Fruit fly (Drosophila melanogaster) whole organism, embryonic: ENCODE measurements around the gene CG9393.

Source experiments
- Atf-2 ChIP-seq: fragments of 200-800 bp; sonication (Bioruptor generic); optimal IDR thresholded peaks from 2 replicates; lab custom pipeline; 2016; ENCODE audit warnings: missing biosample characterization, missing genetic modification characterization
- CG10274 ChIP-seq: fragments of 200-800 bp; sonication (Bioruptor generic); optimal IDR thresholded peaks from 3 replicates; lab custom pipeline; 2017; ENCODE audit warnings: missing biosample characterization, mild to moderate bottlenecking, missing genetic modification characterization
- CG10979 ChIP-seq: fragments of 200-800 bp; sonication (Bioruptor generic); optimal IDR thresholded peaks from 2 replicates; lab custom pipeline; 2018; ENCODE audit warnings: missing biosample characterization, mild to moderate bottlenecking, missing genetic modification characterization, moderate library complexity
- CG11398 ChIP-seq: fragments of 200-800 bp; sonication (Bioruptor generic); optimal IDR thresholded peaks from 2 replicates; lab custom pipeline; 2016; ENCODE audit warnings: missing biosample characterization, missing genetic modification characterization
- CG13123 ChIP-seq: fragments of 200-800 bp; sonication (Bioruptor generic); optimal IDR thresholded peaks from 2 replicates; lab custom pipeline; 2016; ENCODE audit warnings: missing biosample characterization, missing genetic modification characterization
- CG14441 ChIP-seq: fragments of 200-800 bp; sonication (Bioruptor generic); IDR thresholded peaks from 2 replicates; pipeline ENCODE4 v1.3.6; 2022; ENCODE audit warnings: missing biosample characterization, missing genetic modification characterization
- CG17328 ChIP-seq: fragments of 200-800 bp; sonication (Bioruptor generic); IDR thresholded peaks from 2 replicates; pipeline ENCODE4 v1.3.6; 2022; ENCODE audit warnings: missing biosample characterization, missing genetic modification characterization
- CG18262 ChIP-seq: fragments of 200-800 bp; optimal IDR thresholded peaks from 3 replicates; lab custom pipeline; 2019; ENCODE audit warnings: missing biosample characterization, mild to moderate bottlenecking, missing genetic modification characterization, moderate library complexity
- CG2199 ChIP-seq: fragments of 200-800 bp; sonication (Bioruptor generic); IDR thresholded peaks from 3 replicates; pipeline ENCODE4 v1.3.6; 2022; ENCODE audit warnings: missing biosample characterization, missing genetic modification characterization
- CG30020 ChIP-seq: fragments of 200-800 bp; optimal IDR thresholded peaks from 2 replicates; lab custom pipeline; 2019; ENCODE audit warnings: missing biosample characterization, mild to moderate bottlenecking, missing genetic modification characterization, moderate library complexity
- CG30403 ChIP-seq: fragments of 200-800 bp; sonication (Bioruptor generic); optimal IDR thresholded peaks from 3 replicates; lab custom pipeline; 2016; ENCODE audit warnings: missing biosample characterization, missing genetic modification characterization
- CG33213 ChIP-seq: fragments of 200-800 bp; sonication (Bioruptor generic); optimal IDR thresholded peaks from 3 replicates; lab custom pipeline; 2016; ENCODE audit warnings: missing biosample characterization, missing genetic modification characterization
- CG3407 ChIP-seq: fragments of 200-800 bp; sonication (Bioruptor generic); optimal IDR thresholded peaks from 2 replicates; lab custom pipeline; 2018; ENCODE audit warnings: missing biosample characterization, mild to moderate bottlenecking, missing genetic modification characterization
- CG3847 ChIP-seq: fragments of 200-800 bp; sonication (Bioruptor generic); IDR thresholded peaks from 2 replicates; pipeline ENCODE4 v1.3.6; 2022; ENCODE audit warnings: missing biosample characterization, missing genetic modification characterization
- CG4404 ChIP-seq: fragments of 200-800 bp; sonication (Bioruptor generic); IDR thresholded peaks from 2 replicates; pipeline ENCODE4 v1.3.6; 2022; ENCODE audit warnings: missing biosample characterization, missing genetic modification characterization
- CG4707 ChIP-seq: fragments of 200-800 bp; sonication (Bioruptor generic); optimal IDR thresholded peaks from 2 replicates; lab custom pipeline; 2018; ENCODE audit warnings: missing biosample characterization, mild to moderate bottlenecking, missing genetic modification characterization, moderate library complexity
- CG5953 ChIP-seq: fragments of 200-800 bp; sonication (Bioruptor generic); IDR thresholded peaks from 2 replicates; pipeline ENCODE4 v1.3.6; 2022; ENCODE audit warnings: missing biosample characterization, missing genetic modification characterization
- CG6791 ChIP-seq: fragments of 200-800 bp; sonication (Bioruptor generic); IDR thresholded peaks from 3 replicates; pipeline ENCODE4 v1.3.6; 2022; ENCODE audit warnings: missing biosample characterization, missing genetic modification characterization; ENCODE audit not compliant: partially characterized antibody
- CG8388 ChIP-seq: fragments of 200-800 bp; sonication (Bioruptor generic); optimal IDR thresholded peaks from 2 replicates; lab custom pipeline; 2019; ENCODE audit warnings: missing biosample characterization, mild to moderate bottlenecking, missing genetic modification characterization, moderate library complexity
- CG9727 ChIP-seq: fragments of 200-800 bp; sonication (Bioruptor generic); optimal IDR thresholded peaks from 3 replicates; lab custom pipeline; 2017; ENCODE audit warnings: missing biosample characterization, mild to moderate bottlenecking, missing genetic modification characterization
- CG9797 ChIP-seq: fragments of 200-800 bp; sonication (Bioruptor generic); optimal IDR thresholded peaks from 3 replicates; lab custom pipeline; 2018; ENCODE audit warnings: missing biosample characterization, mild to moderate bottlenecking, missing genetic modification characterization
- Dref ChIP-seq: fragments of 200-800 bp; sonication (Bioruptor generic); IDR thresholded peaks from 2 replicates; pipeline ENCODE4 v1.3.6; 2022; ENCODE audit warnings: missing biosample characterization, missing genetic modification characterization
- H15 ChIP-seq: fragments of 200-800 bp; sonication (Bioruptor generic); IDR thresholded peaks from 3 replicates; pipeline ENCODE4 v1.3.6; 2022; ENCODE audit warnings: missing biosample characterization, missing genetic modification characterization
- HLHmδ ChIP-seq: fragments of 200-800 bp; sonication (Bioruptor generic); optimal IDR thresholded peaks from 2 replicates; lab custom pipeline; 2018; ENCODE audit warnings: missing biosample characterization, mild to moderate bottlenecking, missing genetic modification characterization, moderate library complexity
- Hand ChIP-seq: fragments of 200-800 bp; sonication (Bioruptor generic); optimal IDR thresholded peaks from 2 replicates; lab custom pipeline; 2017; ENCODE audit warnings: mild to moderate bottlenecking, missing biosample characterization, missing genetic modification reagents, missing genetic modification characterization
- HmgZ ChIP-seq: fragments of 200-800 bp; sonication (Bioruptor generic); optimal IDR thresholded peaks from 2 replicates; lab custom pipeline; 2018; ENCODE audit warnings: missing biosample characterization, mild to moderate bottlenecking, missing genetic modification characterization
- Hr3 ChIP-seq: fragments of 200-800 bp; sonication (Bioruptor generic); optimal IDR thresholded peaks from 3 replicates; lab custom pipeline; 2016; ENCODE audit warnings: missing biosample characterization, missing genetic modification characterization
- Lpt ChIP-seq: fragments of >200 bp; optimal IDR thresholded peaks from 2 replicates; lab custom pipeline; 2018; ENCODE audit warnings: missing biosample characterization, missing genetic modification characterization
- Max ChIP-seq: fragments of 200-800 bp; sonication (Bioruptor generic); optimal IDR thresholded peaks from 2 replicates; lab custom pipeline; 2016; ENCODE audit warnings: missing biosample characterization, mild to moderate bottlenecking, missing genetic modification characterization
- Med ChIP-seq: fragments of 200-800 bp; sonication (Bioruptor generic); peaks from one replicate; lab custom pipeline; 2016; ENCODE audit warnings: missing biosample characterization, missing genetic modification characterization, mild to moderate bottlenecking, inconsistent platforms, moderate library complexity
- NFAT ChIP-seq: fragments of 200-800 bp; sonication (Bioruptor generic); IDR thresholded peaks from 2 replicates; pipeline ENCODE4 v1.3.6; 2022; ENCODE audit warnings: missing biosample characterization, missing genetic modification characterization
- NK7.1 ChIP-seq: fragments of 200-800 bp; sonication (Bioruptor generic); optimal IDR thresholded peaks from 3 replicates; lab custom pipeline; 2016; ENCODE audit warnings: missing biosample characterization, missing genetic modification characterization
- Pdp1 ChIP-seq, 2 experiments: fragments of 200-800 bp; sonication (Bioruptor generic); optimal IDR thresholded peaks; 3 replicates each; lab custom pipeline; 2016; ENCODE audit warnings: missing biosample characterization in 2 of 2, missing genetic modification characterization in 2 of 2, mild to moderate bottlenecking in 1 of 2, moderate library complexity in 1 of 2
- Rx ChIP-seq: fragments of 200-800 bp; sonication (Bioruptor generic); IDR thresholded peaks from 2 replicates; pipeline ENCODE4 v1.3.6; 2022; ENCODE audit warnings: missing biosample characterization, missing genetic modification characterization
- Side ChIP-seq: fragments of 200-800 bp; sonication (Bioruptor generic); optimal IDR thresholded peaks from 2 replicates; lab custom pipeline; 2016; ENCODE audit warnings: missing biosample characterization, missing genetic modification characterization
- Spps ChIP-seq: fragments of 200-800 bp; sonication (Bioruptor generic); optimal IDR thresholded peaks from 2 replicates; lab custom pipeline; 2018; ENCODE audit warnings: missing biosample characterization, mild to moderate bottlenecking, missing genetic modification characterization
- Sry-δ ChIP-seq: fragments of 200-800 bp; sonication (Bioruptor generic); optimal IDR thresholded peaks from 2 replicates; lab custom pipeline; 2016; ENCODE audit warnings: missing biosample characterization, missing genetic modification characterization
- ara ChIP-seq: fragments of 200-800 bp; sonication (Bioruptor generic); IDR thresholded peaks from 2 replicates; pipeline ENCODE4 v1.3.6; 2022; ENCODE audit warnings: missing biosample characterization, missing genetic modification characterization
- bab2 ChIP-seq: fragments of 200-800 bp; sonication (Bioruptor generic); optimal IDR thresholded peaks from 2 replicates; lab custom pipeline; 2016; ENCODE audit warnings: missing biosample characterization, missing genetic modification characterization
- cg ChIP-seq: fragments of 200-800 bp; sonication (Bioruptor generic); optimal IDR thresholded peaks from 3 replicates; lab custom pipeline; 2019; ENCODE audit warnings: missing biosample characterization, mild to moderate bottlenecking, missing genetic modification characterization, moderate library complexity
- chif ChIP-seq, 2 experiments: fragments of 200-800 bp; sonication (Bioruptor generic); optimal IDR thresholded peaks; 3 replicates each; lab custom pipeline; 2016; ENCODE audit warnings: missing biosample characterization in 2 of 2, missing genetic modification characterization in 2 of 2
- chn ChIP-seq: fragments of 200-800 bp; sonication (Bioruptor generic); optimal IDR thresholded peaks from 2 replicates; lab custom pipeline; 2016; ENCODE audit warnings: missing biosample characterization, missing genetic modification characterization
- crp ChIP-seq, 2 experiments: fragments of 200-800 bp; sonication (Bioruptor generic); optimal IDR thresholded peaks; 2 replicates in 1 of 2; 3 replicates in 1 of 2; lab custom pipeline; 2017; ENCODE audit warnings: missing biosample characterization in 2 of 2, missing genetic modification characterization in 2 of 2, mild to moderate bottlenecking in 1 of 2, moderate library complexity in 1 of 2
- cwo ChIP-seq: fragments of 200-800 bp; sonication (Bioruptor generic); optimal IDR thresholded peaks from 3 replicates; lab custom pipeline; 2017; ENCODE audit warnings: missing biosample characterization, missing genetic modification characterization, mild to moderate bottlenecking, moderate library complexity, missing genetic modification reagents
- dmrt99B ChIP-seq: fragments of 200-800 bp; sonication (Bioruptor generic); optimal IDR thresholded peaks from 2 replicates; lab custom pipeline; 2018; ENCODE audit warnings: missing biosample characterization, mild to moderate bottlenecking, missing genetic modification characterization, moderate library complexity
- gcm2 ChIP-seq: fragments of 200-800 bp; sonication (Bioruptor generic); optimal IDR thresholded peaks from 2 replicates; lab custom pipeline; 2016; ENCODE audit warnings: missing biosample characterization, missing genetic modification characterization
- hbn ChIP-seq: fragments of 200-800 bp; sonication (Bioruptor generic); IDR thresholded peaks from 2 replicates; pipeline ENCODE4 v1.3.6; 2022; ENCODE audit warnings: missing biosample characterization, missing genetic modification characterization; ENCODE audit not compliant: partially characterized antibody
- jumu ChIP-seq: fragments of 200-800 bp; sonication (Bioruptor generic); optimal IDR thresholded peaks from 3 replicates; lab custom pipeline; 2016; ENCODE audit warnings: missing biosample characterization, missing genetic modification characterization
- lilli ChIP-seq: fragments of 200-800 bp; sonication (Bioruptor generic); optimal IDR thresholded peaks from 3 replicates; lab custom pipeline; 2016; ENCODE audit warnings: missing biosample characterization, missing genetic modification characterization
- row ChIP-seq: fragments of 200-800 bp; sonication (Bioruptor generic); IDR thresholded peaks from 3 replicates; pipeline ENCODE4 v1.3.6; 2022; ENCODE audit warnings: missing biosample characterization, missing genetic modification characterization
- slou ChIP-seq: fragments of 200-800 bp; sonication (Bioruptor generic); optimal IDR thresholded peaks from 3 replicates; lab custom pipeline; 2016; ENCODE audit warnings: missing biosample characterization, missing genetic modification characterization
- trem ChIP-seq: fragments of 200-800 bp; optimal IDR thresholded peaks from 3 replicates; lab custom pipeline; 2019; ENCODE audit warnings: missing biosample characterization, mild to moderate bottlenecking, missing genetic modification characterization, moderate library complexity

CG9393 gene

DNA sequence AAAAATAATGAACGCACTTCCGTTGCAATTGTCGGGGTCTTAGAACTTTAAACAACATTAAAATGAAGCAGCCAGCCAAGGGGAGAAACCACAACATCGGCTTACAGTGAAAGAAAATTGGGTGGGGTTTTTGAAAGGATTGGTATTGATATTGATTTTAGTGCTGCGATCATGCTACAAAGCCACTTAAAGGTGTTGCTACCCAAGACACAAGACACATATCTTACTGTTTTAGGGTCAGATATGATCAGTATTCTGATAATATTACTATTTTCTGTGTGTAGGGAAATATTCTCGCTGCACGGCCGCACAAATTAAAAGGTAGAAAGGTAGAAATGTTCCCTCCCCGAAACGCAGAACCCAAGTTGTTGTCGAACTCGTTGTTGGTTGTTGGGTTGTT lies 41.6 kb upstream of the CG9393 start (continued):
- TF ChIP-seq CG14441 (GFP tag; lab: Robert Waterston, UW) (no peak), CG2199 (peak; percentile 71; the same call in 2 of the 3 replicates), slou (GFP tag; lab: Kevin White, UChicago) (no peak), Sry-δ (GFP tag; lab: Kevin White, UChicago) (no peak), row (GFP tag; lab: Robert Waterston, UW) (peak; percentile 43; the same call in 2 of the 3 replicates), NFAT (GFP tag; lab: Robert Waterston, UW) (no peak), gcm2 (GFP tag; lab: Kevin White, UChicago) (no peak), CG33213 (GFP tag; lab: Kevin White, UChicago) (peak; percentile 25), Med (GFP tag; lab: Kevin White, UChicago) (peak; percentile 75), Hand (GFP tag; lab: Kevin White, UChicago) (no peak), Spps (tag; lab: Kevin White, UChicago) (peak; percentile 55), bab2 (peak; percentile 36), CG3407 (GFP tag; lab: Kevin White, UChicago) (peak; percentile 24), dmrt99B (tag; lab: Kevin White, UChicago) (peak; percentile 13), CG9727 (peak; percentile 74), trem (peak; percentile 41), Dref (GFP tag; lab: Robert Waterston, UW) (no peak), Pdp1 (GFP tag; optimal IDR thresholded peaks at IDR 0.05; lab: Kevin White, UChicago) (peak; percentile 24 to 48), crp (GFP tag; optimal IDR thresholded peaks at IDR 0.05; lab: Kevin White, UChicago) (no peak), NK7.1 (GFP tag; lab: Kevin White, UChicago) (no peak), CG30020 (tag; lab: Kevin White, UChicago) (no peak), cg (no peak), CG10274 (GFP tag; lab: Kevin White, UChicago) (no peak), CG30403 (GFP tag; lab: Kevin White, UChicago) (no peak), lilli (GFP tag; lab: Kevin White, UChicago) (peak; percentile 34), Max (GFP tag; lab: Kevin White, UChicago) (no peak), Rx (no peak), CG13123 (no peak), H15 (0 out of 3 replicates have a peak, but pooled peaks have one; percentile 36), HLHmδ (GFP tag; lab: Kevin White, UChicago) (no peak), CG6791 (GFP tag; lab: Robert Waterston, UW) (no peak), CG9797 (GFP tag; lab: Kevin White, UChicago) (no peak), HmgZ (tag; lab: Kevin White, UChicago) (no peak), Hr3 (GFP tag; lab: Kevin White, UChicago) (peak; percentile 16), CG10979 (tag; lab: Kevin White, UChicago) (peak; percentile 79), cwo (GFP tag; lab: Kevin White, UChicago) (no peak), CG4404 (GFP tag; lab: Robert Waterston, UW) (peak; percentile 35; the same call in 1 of the 2 replicates), CG4707 (no peak), hbn (GFP tag; lab: Robert Waterston, UW) (no peak), CG11398 (no peak), chif (GFP tag; optimal IDR thresholded peaks at IDR 0.05; lab: Kevin White, UChicago) (peak; percentile 55 to 69), Atf-2 (no peak), CG8388 (peak; percentile 51), CG3847 (GFP tag; lab: Robert Waterston, UW) (no peak), CG17328 (GFP tag; lab: Robert Waterston, UW) (peak; percentile 59), Lpt (GFP tag; lab: Kevin White, UChicago) (no peak), CG5953 (GFP tag; lab: Robert Waterston, UW) (no peak), CG18262 (tag; lab: Kevin White, UChicago) (peak; percentile 77), Side (GFP tag; lab: Kevin White, UChicago) (peak; percentile 54), jumu (GFP tag; lab: Kevin White, UChicago) (peak; percentile 35), ara (GFP tag; lab: Robert Waterston, UW) (peak; percentile 73), chn (GFP tag; lab: Kevin White, UChicago) (peak; percentile 56)
